Worm (Caenorhabditis elegans): ENCODE measurements around the gene hil-1.

DNA sequence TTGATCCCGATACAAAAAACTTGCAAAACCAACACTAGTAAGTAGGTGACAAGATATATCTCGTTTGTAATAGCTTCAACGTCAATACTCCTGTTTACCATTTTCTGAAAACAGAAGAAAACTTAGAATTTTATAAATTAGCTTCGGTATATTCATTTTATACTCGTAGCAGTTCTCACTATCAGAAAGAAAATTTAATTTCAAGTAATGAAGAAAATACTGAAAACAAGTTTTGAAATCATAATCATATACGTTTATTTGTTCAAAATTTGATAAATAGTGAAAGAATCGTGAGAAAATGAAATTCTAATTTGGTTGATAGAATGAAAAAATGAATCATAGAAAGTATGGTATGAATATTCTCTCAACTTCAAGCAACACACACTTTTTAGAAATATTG is 5.1 kb downstream of the hil-1 start, which contains the start of gene C30G7.5:
- no peak for TF ChIP-seq mdl-1 (tag; optimal IDR thresholded peaks at IDR 0.05)
- no peak for TF ChIP-seq fos-1 (tag; optimal IDR thresholded peaks at IDR 0.05)
- TF ChIP-seq sma-3 (GFP tag; optimal IDR thresholded peaks at IDR 0.05): no peak
- no peak for TF ChIP-seq blmp-1 (tag; optimal IDR thresholded peaks at IDR 0.05; ENCODE audit: insufficient read depth)
